Fruit fly (Drosophila melanogaster) whole organism, wandering third instar larva: ENCODE measurements around the gene spn-B.

Source experiments
- Abd-B ChIP-seq: fragments of >200 bp; optimal IDR thresholded peaks from 2 replicates; lab custom pipeline; 2017; ENCODE audit warnings: missing biosample characterization, missing genetic modification characterization
- CG32264 ChIP-seq: fragments of 200-800 bp; sonication (Bioruptor generic); optimal IDR thresholded peaks from 2 replicates; lab custom pipeline; 2016; ENCODE audit warnings: missing biosample characterization, missing genetic modification characterization
- CrebA ChIP-seq: fragments of 200-800 bp; sonication (Bioruptor generic); optimal IDR thresholded peaks from 2 replicates; lab custom pipeline; 2016; ENCODE audit warnings: missing biosample characterization, mild to moderate bottlenecking, missing genetic modification characterization, borderline replicate concordance
- Dif ChIP-seq: fragments of 200-275, 200-300 bp; sonication (Bioruptor generic); optimal IDR thresholded peaks from 2 replicates; lab custom pipeline; 2018; ENCODE audit warnings: missing biosample characterization, missing genetic modification characterization; ENCODE audit not compliant: partially characterized antibody
- HLH106 ChIP-seq: fragments of 200-800 bp; optimal IDR thresholded peaks from 3 replicates; lab custom pipeline; 2019; ENCODE audit warnings: missing biosample characterization, mild to moderate bottlenecking, missing genetic modification characterization, moderate library complexity
- Hnf4 ChIP-seq: fragments of 200-800 bp; sonication (Bioruptor generic); optimal IDR thresholded peaks from 2 replicates; lab custom pipeline; 2016; ENCODE audit warnings: missing biosample characterization, mild to moderate bottlenecking, missing genetic modification characterization
- Hr78 ChIP-seq: fragments of >200 bp; optimal IDR thresholded peaks from 2 replicates; lab custom pipeline; 2017; ENCODE audit warnings: missing biosample characterization, missing genetic modification characterization
- Hr83 ChIP-seq: fragments of 200-300 bp; sonication (Bioruptor generic); optimal IDR thresholded peaks from 2 replicates; lab custom pipeline; 2016; ENCODE audit warnings: missing biosample characterization, mild to moderate bottlenecking, missing genetic modification characterization, moderate library complexity; ENCODE audit not compliant: poor library complexity, severe bottlenecking
- Jra ChIP-seq: sonication (Bioruptor generic); optimal IDR thresholded peaks from 2 replicates; lab custom pipeline; 2016; ENCODE audit warnings: missing biosample characterization, missing genetic modification characterization
- Mio ChIP-seq: sonication (Bioruptor generic); optimal IDR thresholded peaks from 2 replicates; lab custom pipeline; 2016; ENCODE audit warnings: missing biosample characterization, missing genetic modification characterization
- Myc ChIP-seq: fragments of >200 bp; optimal IDR thresholded peaks from 2 replicates; lab custom pipeline; 2017
- N ChIP-seq: fragments of >200 bp; optimal IDR thresholded peaks from 2 replicates; lab custom pipeline; 2018; ENCODE audit warnings: missing biosample characterization, missing external identifiers, missing genetic modification characterization
- OdsH ChIP-seq: fragments of 200-800 bp; sonication (Bioruptor generic); optimal IDR thresholded peaks from 2 replicates; lab custom pipeline; 2016; ENCODE audit warnings: missing biosample characterization, mild to moderate bottlenecking, missing genetic modification characterization
- Rel ChIP-seq, 2 experiments: fragments of 200-800 bp; sonication (Bioruptor generic) in 1 of 2; optimal IDR thresholded peaks; 2 replicates in 1 of 2; 3 replicates in 1 of 2; lab custom pipeline; 2016 to 2019; ENCODE audit warnings: mild to moderate bottlenecking in 2 of 2, missing biosample characterization in 2 of 2, missing genetic modification characterization in 2 of 2, moderate library complexity in 1 of 2
- Sp1 ChIP-seq: fragments of 200-800 bp; sonication (Bioruptor generic); optimal IDR thresholded peaks from 3 replicates; lab custom pipeline; 2019; ENCODE audit warnings: missing biosample characterization, mild to moderate bottlenecking, missing genetic modification characterization, moderate library complexity
- Vsx2 ChIP-seq: fragments of 200-300, 225-300 bp; sonication (Bioruptor generic); optimal IDR thresholded peaks from 2 replicates; lab custom pipeline; 2018; ENCODE audit warnings: missing biosample characterization, missing genetic modification characterization; ENCODE audit not compliant: partially characterized antibody
- br ChIP-seq: fragments of 200-800 bp; sonication (Bioruptor generic); optimal IDR thresholded peaks from 2 replicates; lab custom pipeline; 2016; ENCODE audit warnings: missing biosample characterization, missing genetic modification characterization
- dl ChIP-seq, 2 experiments: fragments of 175-275, 200-275 bp in 1 of 2; fragments of 200-275 bp in 1 of 2; sonication (Bioruptor generic); optimal IDR thresholded peaks; lab custom pipeline; 2018; ENCODE audit warnings: mild to moderate bottlenecking in 2 of 2, missing biosample characterization in 2 of 2, missing genetic modification characterization in 2 of 2, moderate library complexity in 2 of 2; ENCODE audit not compliant: partially characterized antibody in 2 of 2, insufficient read depth in 1 of 2
- dmrt93B ChIP-seq: fragments of 200-800 bp; sonication (Bioruptor generic); optimal IDR thresholded peaks from 2 replicates; lab custom pipeline; 2018; ENCODE audit warnings: missing biosample characterization, mild to moderate bottlenecking, missing genetic modification characterization
- dsf ChIP-seq: sonication (Bioruptor generic); optimal IDR thresholded peaks from 2 replicates; lab custom pipeline; 2016; ENCODE audit warnings: missing biosample characterization, missing genetic modification characterization, borderline replicate concordance
- ey ChIP-seq: fragments of 200-800 bp; sonication (Bioruptor generic); optimal IDR thresholded peaks from 2 replicates; lab custom pipeline; 2016; ENCODE audit warnings: missing biosample characterization, missing genetic modification characterization
- foxo ChIP-seq, 2 experiments: fragments of 200-800 bp; sonication (Bioruptor generic); optimal IDR thresholded peaks; 2 replicates in 1 of 2; 3 replicates in 1 of 2; lab custom pipeline; 2016 to 2017; ENCODE audit warnings: missing biosample characterization in 2 of 2, missing genetic modification characterization in 2 of 2
- fru ChIP-seq: fragments of 200-800 bp; sonication (Bioruptor generic); optimal IDR thresholded peaks from 3 replicates; lab custom pipeline; 2016; ENCODE audit warnings: missing biosample characterization, mild to moderate bottlenecking, missing genetic modification characterization
- h ChIP-seq: fragments of 200-800 bp; sonication (Bioruptor generic); optimal IDR thresholded peaks from 3 replicates; lab custom pipeline; 2016; ENCODE audit warnings: missing biosample characterization, mild to moderate bottlenecking, missing genetic modification characterization
- lola ChIP-seq: fragments of >200 bp; optimal IDR thresholded peaks from 2 replicates; lab custom pipeline; 2017; ENCODE audit warnings: missing biosample characterization, missing genetic modification characterization
- pan ChIP-seq: fragments of >200 bp; optimal IDR thresholded peaks from 2 replicates; lab custom pipeline; 2017
- psq ChIP-seq: fragments of 200-800 bp; sonication (Bioruptor generic); optimal IDR thresholded peaks from 3 replicates; lab custom pipeline; 2017; ENCODE audit warnings: missing biosample characterization, mild to moderate bottlenecking, missing genetic modification characterization, moderate library complexity
- rgr ChIP-seq: fragments of 200-800 bp; sonication (Bioruptor generic); optimal IDR thresholded peaks from 3 replicates; lab custom pipeline; 2016; ENCODE audit warnings: missing biosample characterization, mild to moderate bottlenecking, missing genetic modification characterization
- sage ChIP-seq: fragments of 200-800 bp; sonication (Bioruptor generic); optimal IDR thresholded peaks from 2 replicates; lab custom pipeline; 2016; ENCODE audit warnings: missing biosample characterization, mild to moderate bottlenecking, missing genetic modification characterization
- sv ChIP-seq: fragments of 200-800 bp; sonication (Bioruptor generic); optimal IDR thresholded peaks from 3 replicates; lab custom pipeline; 2016; ENCODE audit warnings: missing biosample characterization, missing genetic modification characterization
- tai ChIP-seq: sonication (Bioruptor generic); optimal IDR thresholded peaks from 2 replicates; lab custom pipeline; 2016; ENCODE audit warnings: missing biosample characterization, missing genetic modification characterization
- usp ChIP-seq: fragments of >200 bp; optimal IDR thresholded peaks from 2 replicates; lab custom pipeline; 2017; ENCODE audit warnings: missing biosample characterization, missing genetic modification characterization
- woc ChIP-seq: sonication (Bioruptor generic); optimal IDR thresholded peaks from 2 replicates; lab custom pipeline; 2016; ENCODE audit warnings: missing biosample characterization, mild to moderate bottlenecking, missing genetic modification characterization

Gene spn-B

DNA sequence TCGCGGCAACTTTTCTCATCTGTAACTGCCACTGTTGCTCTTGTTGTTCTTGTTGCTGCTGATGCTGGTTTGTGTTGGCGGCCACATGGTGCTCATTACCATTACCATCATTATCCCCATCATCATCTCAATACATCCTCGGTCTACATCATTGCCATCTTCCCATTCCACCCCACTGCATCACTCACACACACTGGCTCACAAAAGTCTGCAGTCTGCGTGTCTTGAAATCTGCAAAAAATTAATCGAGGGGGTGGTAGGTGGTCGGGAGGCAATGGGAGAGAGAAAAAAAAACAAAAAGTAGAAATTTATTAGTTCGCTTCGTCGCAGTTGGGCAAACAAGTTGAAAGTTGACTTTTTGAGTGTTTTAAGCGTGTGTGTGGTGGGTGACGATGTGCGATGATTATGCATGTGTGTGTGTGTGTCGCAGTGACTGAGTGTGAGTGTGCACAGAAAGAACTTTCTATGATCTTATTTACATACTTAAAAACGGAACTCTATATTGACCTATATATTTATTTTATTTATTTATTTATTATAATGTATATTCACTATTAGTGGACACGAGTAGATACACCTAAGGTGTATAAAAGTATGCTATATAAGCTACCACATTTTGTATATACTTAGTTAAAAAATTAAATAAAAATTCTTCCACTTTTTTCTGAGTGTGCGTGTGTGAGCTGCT, 48.4 kb upstream of the spn-B start:
- TF ChIP-seq sv (GFP tag; lab: Kevin White, UChicago) (no peak), HLH106 (tag; lab: Kevin White, UChicago) (peak; percentile 21), Hnf4 (GFP tag; lab: Kevin White, UChicago) (no peak), Myc (lab: Kevin White, UChicago) (no peak)

DNA sequence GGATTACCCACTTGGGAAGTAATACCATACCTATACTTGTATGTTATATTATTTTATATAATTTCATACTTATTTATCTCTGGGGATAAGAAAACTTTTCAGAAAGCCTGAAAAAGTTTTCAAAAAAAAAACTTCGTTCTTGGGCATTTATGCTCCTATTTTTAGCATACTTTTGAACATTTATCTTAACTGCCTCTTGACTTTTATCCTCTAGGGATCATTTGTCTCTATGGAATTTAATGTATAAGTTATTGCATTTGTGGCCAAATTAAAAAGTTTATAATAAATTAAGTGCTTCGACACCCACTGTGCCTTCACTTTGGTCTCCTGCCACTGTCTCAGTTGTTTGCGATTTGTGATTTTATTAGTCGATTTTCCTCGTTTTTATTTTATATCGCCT, 47.5 kb upstream of the spn-B start:
- TF ChIP-seq OdsH (GFP tag; lab: Kevin White, UChicago), result peak; percentile 13
- TF ChIP-seq tai, result no peak
- TF ChIP-seq HLH106 (tag; lab: Kevin White, UChicago), result peak; percentile 10
- TF ChIP-seq Sp1, result peak; percentile 11
- TF ChIP-seq, all 38 proteins: peak for 3

DNA sequence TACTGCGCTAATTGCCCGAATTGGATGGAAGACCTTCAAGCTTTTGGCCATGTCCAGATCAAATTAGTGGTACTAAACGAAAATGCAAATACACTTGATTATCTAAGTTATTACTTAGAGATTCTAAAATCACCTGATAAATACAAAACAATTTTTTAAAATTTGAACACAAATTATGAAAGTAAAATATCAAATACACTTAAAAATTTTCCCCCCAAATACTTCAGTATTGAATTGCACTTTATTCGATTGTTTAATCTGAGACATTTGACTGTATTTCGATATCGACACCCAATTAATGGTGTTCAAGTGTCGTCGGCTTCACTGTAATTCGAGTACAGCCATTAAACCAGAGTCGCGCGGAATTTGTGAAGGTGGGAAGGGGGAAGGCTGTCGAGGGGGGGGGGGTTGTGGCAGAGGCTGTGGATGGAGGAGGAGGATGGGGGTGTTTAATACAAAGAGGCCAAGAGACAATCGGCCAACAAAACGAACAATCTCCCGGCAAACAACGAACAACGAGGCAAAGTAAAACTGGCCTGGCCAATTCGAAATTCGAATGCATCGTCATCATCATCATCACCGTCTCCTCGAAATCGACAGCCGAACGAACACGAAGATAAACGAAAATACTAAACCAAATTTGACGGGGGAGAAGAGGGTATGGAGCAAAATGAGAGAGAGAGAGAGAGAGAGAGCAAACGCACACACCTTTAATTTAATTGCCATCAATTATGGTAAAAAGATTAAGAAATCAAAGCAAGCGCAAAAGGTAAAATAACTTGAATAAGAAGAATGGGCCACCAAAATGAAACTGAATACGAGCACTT, 45.4 kb upstream of the spn-B start:
- TF ChIP-seq pan, result no peak
- TF ChIP-seq dl (GFP tag; optimal IDR thresholded peaks at IDR 0.05; lab: Kevin White, UChicago; ENCODE audit: insufficient read depth in 1 of 2, partially characterized antibody in 2 of 2), result no peak
- no peak for TF ChIP-seq dmrt93B (GFP tag; lab: Kevin White, UChicago)
- TF ChIP-seq Vsx2 (GFP tag; lab: Kevin White, UChicago), result peak; percentile 64
- no peak for TF ChIP-seq Hnf4 (GFP tag; lab: Kevin White, UChicago)
- TF ChIP-seq Dif (GFP tag; lab: Kevin White, UChicago), result peak; percentile 48
- no peak for TF ChIP-seq Abd-B
- no peak for TF ChIP-seq tai
- no peak for TF ChIP-seq psq (GFP tag; lab: Kevin White, UChicago)
- no peak for TF ChIP-seq Mio
- no peak for TF ChIP-seq sage (GFP tag; lab: Kevin White, UChicago)
- no peak for TF ChIP-seq Hr83
- TF ChIP-seq HLH106 (tag; lab: Kevin White, UChicago), result peak; percentile 15
- TF ChIP-seq CG32264 (GFP tag; lab: Kevin White, UChicago), result no peak

DNA sequence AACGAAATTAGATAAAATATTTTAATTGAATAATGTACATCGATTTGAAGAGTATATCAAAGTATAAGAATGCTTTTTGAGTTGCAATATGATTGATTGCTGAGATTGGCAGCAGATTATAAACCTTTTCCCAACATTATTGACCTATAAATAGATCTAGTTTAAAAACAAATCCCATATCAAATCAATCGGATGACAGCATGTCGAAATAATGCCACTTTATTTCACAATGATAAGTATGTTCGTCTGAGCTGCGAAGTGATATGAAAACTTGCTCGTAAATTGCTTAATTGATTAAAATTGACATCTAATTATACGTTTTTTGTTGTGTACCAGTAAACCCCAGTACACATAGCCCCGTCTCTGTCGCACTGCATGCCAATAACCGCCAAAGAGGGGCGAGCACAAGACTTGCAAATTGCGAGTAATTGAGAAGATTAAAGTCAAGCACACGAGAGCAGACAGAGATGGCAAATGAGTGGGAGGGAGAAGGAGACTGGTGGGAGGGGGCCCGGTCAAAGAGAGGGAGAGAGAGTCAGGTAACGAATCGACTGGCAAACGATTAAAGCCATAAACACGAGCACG, 44.7 kb upstream of the spn-B start:
- no peak for TF ChIP-seq Hr78
- TF ChIP-seq CrebA (GFP tag; lab: Kevin White, UChicago), result no peak
- TF ChIP-seq Dif (GFP tag; lab: Kevin White, UChicago), result peak; percentile 96
- peak; percentile 77 for TF ChIP-seq Hr83
- peak; percentile 86 for TF ChIP-seq ey
- TF ChIP-seq Jra (GFP tag; lab: Kevin White, UChicago), result peak; percentile 3
- TF ChIP-seq Hnf4 (GFP tag; lab: Kevin White, UChicago), result peak; percentile 39
- peak in 1 of 2 experiments; percentile 65 for TF ChIP-seq foxo (GFP tag; optimal IDR thresholded peaks at IDR 0.05; lab: Kevin White, UChicago)
- TF ChIP-seq HLH106 (tag; lab: Kevin White, UChicago), result peak; percentile 78
- TF ChIP-seq Myc (lab: Kevin White, UChicago), result no peak
- TF ChIP-seq woc, result peak; percentile 59
- TF ChIP-seq psq (GFP tag; lab: Kevin White, UChicago), result peak; percentile 63
- TF ChIP-seq fru, result peak; percentile 83
- TF ChIP-seq dmrt93B (GFP tag; lab: Kevin White, UChicago), result peak; percentile 57
- TF ChIP-seq sv (GFP tag; lab: Kevin White, UChicago), result peak; percentile 49
- TF ChIP-seq Vsx2 (GFP tag; lab: Kevin White, UChicago), result peak; percentile 88
- TF ChIP-seq N (GFP tag; lab: Kevin White, UChicago), result no peak
- peak; percentile 73 to 88 for TF ChIP-seq dl (GFP tag; optimal IDR thresholded peaks at IDR 0.05; lab: Kevin White, UChicago; ENCODE audit: insufficient read depth in 1 of 2, partially characterized antibody in 2 of 2)
- TF ChIP-seq rgr (GFP tag; lab: Kevin White, UChicago), result peak; percentile 67
- no peak for TF ChIP-seq pan
- TF ChIP-seq br, result peak; percentile 78
- peak; percentile 67 for TF ChIP-seq OdsH (GFP tag; lab: Kevin White, UChicago)
- peak; percentile 2 for TF ChIP-seq dsf (GFP tag; lab: Kevin White, UChicago)
- TF ChIP-seq Sp1, result peak; percentile 75
- no peak for TF ChIP-seq usp (GFP tag; lab: Kevin White, UChicago)
- peak; percentile 17 for TF ChIP-seq Mio
- peak; percentile 73 for TF ChIP-seq tai
- TF ChIP-seq lola, result no peak
- no peak for TF ChIP-seq Rel (GFP tag; optimal IDR thresholded peaks at IDR 0.05; lab: Kevin White, UChicago)
- peak; percentile 84 for TF ChIP-seq Rel (tag; optimal IDR thresholded peaks at IDR 0.05; lab: Kevin White, UChicago)
- peak; percentile 85 for TF ChIP-seq h (GFP tag; lab: Kevin White, UChicago)
- peak; percentile 11 for TF ChIP-seq sage (GFP tag; lab: Kevin White, UChicago)
